Fruit fly (Drosophila melanogaster) whole organism, embryonic: ENCODE data around the gene svr.

Source experiments
- Antp ChIP-seq: fragments of 200-800 bp; sonication (Bioruptor generic); optimal IDR thresholded peaks from 3 replicates; lab custom pipeline; 2016; ENCODE audit warnings: missing biosample characterization, missing genetic modification characterization
- CG10366 ChIP-seq: fragments of 200-800 bp; sonication (Bioruptor generic); IDR thresholded peaks from 2 replicates; pipeline ENCODE4 v1.3.6; 2022; ENCODE audit warnings: missing biosample characterization, missing genetic modification characterization
- CG12942 ChIP-seq: fragments of 200-800 bp; sonication (Bioruptor generic); optimal IDR thresholded peaks from 3 replicates; lab custom pipeline; 2016; ENCODE audit warnings: missing biosample characterization, missing genetic modification characterization
- CG13287 ChIP-seq: fragments of 200-800 bp; sonication (Bioruptor generic); IDR thresholded peaks from 2 replicates; pipeline ENCODE4 v1.3.6; 2022; ENCODE audit warnings: missing biosample characterization, missing genetic modification characterization; ENCODE audit not compliant: partially characterized antibody
- CG16813 ChIP-seq: fragments of 200-800 bp; sonication (Bioruptor generic); IDR thresholded peaks from 3 replicates; pipeline ENCODE4 v1.3.6; 2022; ENCODE audit warnings: missing biosample characterization, missing genetic modification characterization; ENCODE audit not compliant: partially characterized antibody
- CG1792 ChIP-seq: fragments of 200-800 bp; sonication (Bioruptor generic); optimal IDR thresholded peaks from 2 replicates; lab custom pipeline; 2016; ENCODE audit warnings: missing biosample characterization, missing genetic modification characterization
- CG33213 ChIP-seq: fragments of 200-800 bp; sonication (Bioruptor generic); optimal IDR thresholded peaks from 3 replicates; lab custom pipeline; 2016; ENCODE audit warnings: missing biosample characterization, missing genetic modification characterization
- CG42726 ChIP-seq: fragments of 200-800 bp; sonication (Bioruptor generic); IDR thresholded peaks from 2 replicates; pipeline ENCODE4 v1.3.6; 2022; ENCODE audit warnings: missing biosample characterization, missing genetic modification characterization; ENCODE audit not compliant: partially characterized antibody
- CG4854 ChIP-seq: fragments of 200-800 bp; sonication (Bioruptor generic); optimal IDR thresholded peaks from 2 replicates; lab custom pipeline; 2016; ENCODE audit warnings: missing biosample characterization, missing genetic modification characterization, inconsistent platforms
- CG5953 ChIP-seq: fragments of 200-800 bp; sonication (Bioruptor generic); IDR thresholded peaks from 2 replicates; pipeline ENCODE4 v1.3.6; 2022; ENCODE audit warnings: missing biosample characterization, missing genetic modification characterization
- CG6272 ChIP-seq: fragments of 200-800 bp; sonication (Bioruptor generic); IDR thresholded peaks from 2 replicates; pipeline ENCODE4 v1.3.6; 2022; ENCODE audit warnings: missing biosample characterization, missing genetic modification characterization
- CG6791 ChIP-seq: fragments of 200-800 bp; sonication (Bioruptor generic); IDR thresholded peaks from 3 replicates; pipeline ENCODE4 v1.3.6; 2022; ENCODE audit warnings: missing biosample characterization, missing genetic modification characterization; ENCODE audit not compliant: partially characterized antibody
- CG8924 ChIP-seq: fragments of 200-800 bp; optimal IDR thresholded peaks from 3 replicates; lab custom pipeline; 2019; ENCODE audit warnings: missing biosample characterization, mild to moderate bottlenecking, missing genetic modification characterization, moderate library complexity
- CHES-1-like ChIP-seq: fragments of 200-800 bp; sonication (Bioruptor generic); optimal IDR thresholded peaks from 2 replicates; lab custom pipeline; 2016; ENCODE audit warnings: missing biosample characterization, missing genetic modification characterization
- Dip3 ChIP-seq: fragments of 200-800 bp; sonication (Bioruptor generic); optimal IDR thresholded peaks from 3 replicates; lab custom pipeline; 2016; ENCODE audit warnings: missing biosample characterization, missing genetic modification characterization
- Gsc ChIP-seq: fragments of 200-800 bp; sonication (Bioruptor generic); IDR thresholded peaks from 2 replicates; pipeline ENCODE4 v1.3.6; 2022; ENCODE audit warnings: missing biosample characterization, missing genetic modification characterization
- Gug ChIP-seq: fragments of 200-800 bp; sonication (Bioruptor generic); IDR thresholded peaks from 4 replicates; pipeline ENCODE4 v1.3.6; 2022; ENCODE audit warnings: missing biosample characterization, missing genetic modification characterization
- H2.0 ChIP-seq: fragments of 200-800 bp; sonication (Bioruptor generic); IDR thresholded peaks from 2 replicates; pipeline ENCODE4 v1.3.6; 2022; ENCODE audit warnings: missing biosample characterization, missing genetic modification characterization
- Hr3 ChIP-seq: fragments of 200-800 bp; sonication (Bioruptor generic); optimal IDR thresholded peaks from 3 replicates; lab custom pipeline; 2016; ENCODE audit warnings: missing biosample characterization, missing genetic modification characterization
- Hr51 ChIP-seq, 2 experiments: fragments of 200-800 bp; sonication (Bioruptor generic); optimal IDR thresholded peaks; 2 replicates in 1 of 2; 3 replicates in 1 of 2; lab custom pipeline; 2016 to 2018; ENCODE audit warnings: missing biosample characterization in 2 of 2, missing genetic modification characterization in 2 of 2, mild to moderate bottlenecking in 1 of 2, moderate library complexity in 1 of 2
- MTF-1 ChIP-seq: fragments of 200-800 bp; sonication (Bioruptor generic); optimal IDR thresholded peaks from 2 replicates; lab custom pipeline; 2018; ENCODE audit warnings: missing biosample characterization, mild to moderate bottlenecking, missing genetic modification characterization, borderline replicate concordance
- Mrtf ChIP-seq: fragments of 200-800 bp; sonication (Bioruptor generic); IDR thresholded peaks from 3 replicates; pipeline ENCODE4 v1.3.6; 2022; ENCODE audit warnings: missing biosample characterization, missing genetic modification characterization
- Oli ChIP-seq: fragments of 200-800 bp; sonication (Bioruptor generic); optimal IDR thresholded peaks from 2 replicates; lab custom pipeline; 2018; ENCODE audit warnings: missing biosample characterization, mild to moderate bottlenecking, missing genetic modification characterization, moderate library complexity
- PHDP ChIP-seq: fragments of 200-800 bp; sonication (Bioruptor generic); optimal IDR thresholded peaks from 3 replicates; lab custom pipeline; 2018; ENCODE audit warnings: missing biosample characterization, mild to moderate bottlenecking, missing genetic modification characterization, moderate library complexity
- Six4 ChIP-seq: fragments of 200-800 bp; sonication (Bioruptor generic); optimal IDR thresholded peaks from 2 replicates; lab custom pipeline; 2016; ENCODE audit warnings: missing biosample characterization, missing genetic modification characterization
- Trl ChIP-seq, 3 experiments: fragments of >200 bp in 2 of 3; fragments of 200-800 bp in 1 of 3; sonication (Bioruptor generic) in 1 of 3; optimal IDR thresholded peaks; 2 replicates in 1 of 3; 3 replicates in 2 of 3; lab custom pipeline; 2016 to 2017; ENCODE audit warnings: missing biosample characterization in 1 of 3, missing genetic modification characterization in 1 of 3
- Xbp1 ChIP-seq: fragments of 200-800 bp; sonication (Bioruptor generic); optimal IDR thresholded peaks from 3 replicates; lab custom pipeline; 2016; ENCODE audit warnings: missing biosample characterization, mild to moderate bottlenecking, missing genetic modification characterization
- ase ChIP-seq: fragments of 200-800 bp; sonication (Bioruptor generic); IDR thresholded peaks from 3 replicates; pipeline ENCODE4 v1.3.6; 2022; ENCODE audit warnings: missing biosample characterization, missing genetic modification characterization
- btn ChIP-seq: fragments of 200-800 bp; sonication (Bioruptor generic); optimal IDR thresholded peaks from 2 replicates; lab custom pipeline; 2016; ENCODE audit warnings: missing biosample characterization, missing genetic modification characterization
- corto ChIP-seq: fragments of 200-800 bp; sonication (Bioruptor generic); optimal IDR thresholded peaks from 2 replicates; lab custom pipeline; 2016; ENCODE audit warnings: missing biosample characterization, mild to moderate bottlenecking, missing genetic modification characterization, moderate library complexity
- eyg ChIP-seq: fragments of 200-800 bp; sonication (Bioruptor generic); optimal IDR thresholded peaks from 3 replicates; lab custom pipeline; 2016; ENCODE audit warnings: missing biosample characterization, missing genetic modification characterization
- fd3F ChIP-seq: fragments of 200-800 bp; sonication (Bioruptor generic); optimal IDR thresholded peaks from 2 replicates; lab custom pipeline; 2018; ENCODE audit warnings: missing biosample characterization, mild to moderate bottlenecking, missing genetic modification characterization, moderate library complexity
- ham ChIP-seq: fragments of 200-800 bp; sonication (Bioruptor generic); IDR thresholded peaks from 2 replicates; pipeline ENCODE4 v1.3.6; 2022; ENCODE audit warnings: missing biosample characterization, missing genetic modification characterization
- lbe ChIP-seq: fragments of 200-800 bp; sonication (Bioruptor generic); optimal IDR thresholded peaks from 2 replicates; lab custom pipeline; 2016; ENCODE audit warnings: missing biosample characterization, mild to moderate bottlenecking, missing genetic modification characterization
- mirr ChIP-seq: fragments of 200-800 bp; sonication (Bioruptor generic); optimal IDR thresholded peaks from 3 replicates; lab custom pipeline; 2018; ENCODE audit warnings: missing biosample characterization, mild to moderate bottlenecking, missing genetic modification characterization
- odd ChIP-seq: fragments of 200-800 bp; sonication (Bioruptor generic); optimal IDR thresholded peaks from 2 replicates; lab custom pipeline; 2017; ENCODE audit warnings: missing biosample characterization, mild to moderate bottlenecking, missing genetic modification characterization
- pb ChIP-seq: fragments of 200-800 bp; sonication (Bioruptor generic); optimal IDR thresholded peaks from 3 replicates; lab custom pipeline; 2016; ENCODE audit warnings: missing biosample characterization, missing genetic modification characterization
- psq ChIP-seq: fragments of 200-800 bp; sonication (Bioruptor generic); optimal IDR thresholded peaks from 2 replicates; lab custom pipeline; 2017; ENCODE audit warnings: missing biosample characterization, missing genetic modification characterization
- salm ChIP-seq: fragments of 200-800 bp; sonication (Bioruptor generic); optimal IDR thresholded peaks from 2 replicates; lab custom pipeline; 2018; ENCODE audit warnings: missing biosample characterization, mild to moderate bottlenecking, missing genetic modification characterization
- sc ChIP-seq, 3 experiments: fragments of >200 bp in 2 of 3; fragments of 200-800 bp in 1 of 3; sonication (Bioruptor generic) in 1 of 3; optimal IDR thresholded peaks; 2 replicates in 2 of 3; 3 replicates in 1 of 3; lab custom pipeline; 2017; ENCODE audit warnings: mild to moderate bottlenecking in 1 of 3, missing biosample characterization in 1 of 3, missing genetic modification characterization in 1 of 3, missing genetic modification reagents in 1 of 3
- sd ChIP-seq: fragments of 200-800 bp; sonication (Bioruptor generic); optimal IDR thresholded peaks from 3 replicates; lab custom pipeline; 2018; ENCODE audit warnings: missing biosample characterization, mild to moderate bottlenecking, missing genetic modification characterization, moderate library complexity
- sna ChIP-seq: fragments of 200-800 bp; sonication (Bioruptor generic); IDR thresholded peaks from 2 replicates; pipeline ENCODE4 v1.3.6; 2022; ENCODE audit warnings: missing biosample characterization, missing genetic modification characterization; ENCODE audit not compliant: partially characterized antibody
- sug ChIP-seq: fragments of 200-800 bp; optimal IDR thresholded peaks from 2 replicates; lab custom pipeline; 2019; ENCODE audit warnings: missing biosample characterization, mild to moderate bottlenecking, missing genetic modification characterization, moderate library complexity
- tio ChIP-seq: fragments of 200-800 bp; sonication (Bioruptor generic); optimal IDR thresholded peaks from 2 replicates; lab custom pipeline; 2017; ENCODE audit warnings: missing biosample characterization, missing genetic modification characterization, inconsistent platforms
- tup ChIP-seq: fragments of 200-800 bp; sonication (Bioruptor generic); optimal IDR thresholded peaks from 2 replicates; lab custom pipeline; 2016; ENCODE audit warnings: missing biosample characterization, mild to moderate bottlenecking, missing genetic modification characterization, moderate library complexity
- vfl ChIP-seq: fragments of 200-800 bp; sonication (Bioruptor generic); optimal IDR thresholded peaks from 2 replicates; lab custom pipeline; 2016; ENCODE audit warnings: missing biosample characterization, missing genetic modification characterization
- yki ChIP-seq: fragments of >200 bp; optimal IDR thresholded peaks from 3 replicates; lab custom pipeline; 2018
- zf30C ChIP-seq: fragments of 200-800 bp; sonication (Bioruptor generic); optimal IDR thresholded peaks from 3 replicates; lab custom pipeline; 2018; ENCODE audit warnings: missing biosample characterization, mild to moderate bottlenecking, missing genetic modification characterization

The svr gene

dm6 chrX:493445-494190, 2.6 kb upstream of the svr start, which contains the start of gene CG17896:
CG17896 (minus strand) TSS chrX:493495.
- TF ChIP-seq Antp (peak; percentile 99), Xbp1 (GFP tag; lab: Kevin White, UChicago) (peak; percentile 98), Dip3 (GFP tag; lab: Kevin White, UChicago) (peak; percentile 99), pb (GFP tag; lab: Kevin White, UChicago) (peak; percentile 98), CG13287 (GFP tag; lab: Robert Waterston, UW) (no peak), CG12942 (GFP tag; lab: Kevin White, UChicago) (peak; percentile 97), Trl (optimal IDR thresholded peaks at IDR 0.05; lab: Kevin White, UChicago) (peak in 1 of 2 experiments; percentile 46), Trl (GFP tag; optimal IDR thresholded peaks at IDR 0.05; lab: Kevin White, UChicago) (peak; percentile 99), zf30C (GFP tag; lab: Kevin White, UChicago) (peak; percentile 30), PHDP (tag; lab: Kevin White, UChicago) (peak; percentile 98), CG10366 (GFP tag; lab: Robert Waterston, UW) (peak; percentile 98), CG1792 (GFP tag; lab: Kevin White, UChicago) (peak; percentile 98), salm (tag; lab: Kevin White, UChicago) (peak; percentile 93), tup (GFP tag; lab: Kevin White, UChicago) (peak; percentile 96), Gsc (GFP tag; lab: Robert Waterston, UW) (peak; percentile 89), corto (GFP tag; lab: Kevin White, UChicago) (peak; percentile 92), psq (GFP tag; lab: Kevin White, UChicago) (peak; percentile 84), CG42726 (no peak), CG4854 (GFP tag; lab: Kevin White, UChicago) (peak; percentile 97), CHES-1-like (peak; percentile 99), btn (GFP tag; lab: Kevin White, UChicago) (peak; percentile 92), eyg (GFP tag; lab: Kevin White, UChicago) (peak; percentile 97), ase (GFP tag; lab: Robert Waterston, UW) (peak; percentile 99), CG8924 (tag; lab: Kevin White, UChicago) (peak; percentile 98), Gug (GFP tag; lab: Robert Waterston, UW) (peak; percentile 99), tio (GFP tag; lab: Kevin White, UChicago) (no peak), lbe (GFP tag; lab: Kevin White, UChicago) (peak; percentile 97), sna (GFP tag; lab: Robert Waterston, UW) (no peak), Six4 (GFP tag; lab: Kevin White, UChicago) (peak; percentile 97), sd (tag; lab: Kevin White, UChicago) (peak; percentile 95), mirr (GFP tag; lab: Kevin White, UChicago) (peak; percentile 98), odd (GFP tag; lab: Kevin White, UChicago) (peak; percentile 92), Mrtf (GFP tag; lab: Robert Waterston, UW) (peak; percentile 97), CG16813 (GFP tag; lab: Robert Waterston, UW) (no peak), yki (lab: Kevin White, UChicago) (no peak), sc (optimal IDR thresholded peaks at IDR 0.05; lab: Kevin White, UChicago) (no peak), sc (GFP tag; optimal IDR thresholded peaks at IDR 0.05; lab: Kevin White, UChicago) (peak; percentile 79), H2.0 (GFP tag; lab: Robert Waterston, UW) (peak; percentile 97), fd3F (peak; percentile 98), vfl (peak; percentile 98), sug (tag; lab: Kevin White, UChicago) (peak; percentile 93), CG5953 (GFP tag; lab: Robert Waterston, UW) (peak; percentile 93), Hr3 (GFP tag; lab: Kevin White, UChicago) (peak; percentile 97), Oli (tag; lab: Kevin White, UChicago) (peak; percentile 97), MTF-1 (GFP tag; lab: Kevin White, UChicago) (peak; percentile 90), CG6791 (no peak), ham (peak; percentile 97), Hr51 (GFP tag; optimal IDR thresholded peaks at IDR 0.05; lab: Kevin White, UChicago) (peak; percentile 96 to 98), CG6272 (GFP tag; lab: Robert Waterston, UW) (peak; percentile 96), CG33213 (GFP tag; lab: Kevin White, UChicago) (peak; percentile 98)
